Worm (Caenorhabditis elegans) whole organism, L2 larva: Measurements from ENCODE around the gene srxa-7.

ENCODE experiments used
- C34F6.9 ChIP-seq: fragments of 150-350 bp; optimal IDR thresholded peaks from 2 replicates; lab custom pipeline; 2014; ENCODE audit warnings: missing biosample characterization, missing genetic modification characterization
- egl-27 ChIP-seq: sonication (generic microtip); optimal IDR thresholded peaks from 3 replicates; lab custom pipeline; 2017; ENCODE audit warnings: missing biosample characterization, missing genetic modification reagents, missing genetic modification characterization
- lin-13 ChIP-seq: fragments of 150-350 bp; optimal IDR thresholded peaks from 2 replicates; lab custom pipeline; 2014; ENCODE audit warnings: missing biosample characterization, missing genetic modification reagents, missing genetic modification characterization
- lsy-2 ChIP-seq, 2 experiments: fragments of 150-350 bp in 1 of 2; sonication (generic microtip) in 1 of 2; optimal IDR thresholded peaks; 2 replicates each; lab custom pipeline; 2014 to 2017; ENCODE audit warnings: missing biosample characterization in 2 of 2, missing genetic modification characterization in 2 of 2
- nhr-12 ChIP-seq: fragments of 150-350 bp; optimal IDR thresholded peaks from 2 replicates; lab custom pipeline; 2014; ENCODE audit warnings: missing biosample characterization, missing genetic modification characterization
- snpc-4 ChIP-seq: fragments of 150-350 bp; optimal IDR thresholded peaks from 2 replicates; lab custom pipeline; 2014; ENCODE audit warnings: missing biosample characterization, missing genetic modification characterization
- unc-62 ChIP-seq: fragments of 150-350 bp; optimal IDR thresholded peaks from 2 replicates; lab custom pipeline; 2014; ENCODE audit warnings: missing biosample characterization, missing genetic modification reagents, missing genetic modification characterization

ce11 chrV:16300276-16300675, 7.1 kb upstream of the srxa-7 start, which contains the start of gene srbc-82:
- no peak for TF ChIP-seq nhr-12 (tag; lab: Kevin White, UChicago)
- no peak for TF ChIP-seq lsy-2 (tag; optimal IDR thresholded peaks at IDR 0.05; lab: Kevin White, UChicago)
- TF ChIP-seq snpc-4 (tag; lab: Kevin White, UChicago), result no peak
- TF ChIP-seq egl-27 (tag; lab: Kevin White, UChicago), result no peak
- no peak for TF ChIP-seq unc-62
- no peak for TF ChIP-seq C34F6.9 (tag; lab: Kevin White, UChicago)
- TF ChIP-seq lin-13 (GFP tag; lab: Kevin White, UChicago), result no peak
